Worm (Caenorhabditis elegans) whole organism, L1 larva: ENCODE measurements around the gene ubc-1.

Experiments
- lin-13 ChIP-seq: fragments of 150-350 bp; optimal IDR thresholded peaks from 2 replicates; lab custom pipeline; 2014; ENCODE audit warnings: missing biosample characterization, missing genetic modification reagents, missing genetic modification characterization
- nhr-84 ChIP-seq: sonication (generic microtip); optimal IDR thresholded peaks from 2 replicates; lab custom pipeline; 2017; ENCODE audit warnings: missing biosample characterization, missing genetic modification characterization
- skn-1 ChIP-seq: fragments of 150-350 bp; optimal IDR thresholded peaks from 2 replicates; lab custom pipeline; 2014; ENCODE audit warnings: missing biosample characterization, missing genetic modification characterization

DNA sequence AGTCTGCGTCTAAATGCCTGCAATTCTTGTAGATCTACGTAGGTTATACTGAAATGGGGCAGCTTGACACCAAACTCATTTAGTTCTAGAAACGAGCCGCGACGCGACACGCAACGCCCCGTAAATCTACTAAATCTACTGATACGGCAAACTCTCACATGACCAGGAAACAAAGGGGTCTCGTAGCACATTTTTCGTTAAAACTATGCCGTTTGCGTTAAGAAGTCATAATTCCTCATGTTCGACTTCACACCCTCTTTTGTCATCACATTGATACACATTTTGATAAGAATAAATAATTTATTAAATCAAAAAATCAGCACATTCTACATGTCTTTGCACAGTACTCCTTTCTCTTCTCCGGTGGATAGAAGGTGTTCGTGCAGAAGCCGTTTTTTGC, 18.2 kb downstream of the ubc-1 start:
- TF ChIP-seq skn-1 (tag; lab: Kevin White, UChicago) (no peak), lin-13 (GFP tag; lab: Kevin White, UChicago) (no peak), nhr-84 (tag; lab: Kevin White, UChicago) (no peak)
